Fruit fly (Drosophila melanogaster) whole organism, embryonic: ENCODE data around the gene CG5863.

Experiments
- ATbp ChIP-seq: fragments of 200-800 bp; sonication (Bioruptor generic); optimal IDR thresholded peaks from 2 replicates; lab custom pipeline; 2017; ENCODE audit warnings: missing biosample characterization, mild to moderate bottlenecking, missing genetic modification characterization, missing genetic modification reagents
- Bgb ChIP-seq: fragments of 200-800 bp; sonication (Bioruptor generic); IDR thresholded peaks from 2 replicates; pipeline ENCODE4 v1.3.6; 2022; ENCODE audit warnings: missing biosample characterization, missing genetic modification characterization; ENCODE audit not compliant: partially characterized antibody
- Bteb2 ChIP-seq: fragments of 200-800 bp; sonication (Bioruptor generic); optimal IDR thresholded peaks from 2 replicates; lab custom pipeline; 2016; ENCODE audit warnings: missing biosample characterization, missing genetic modification characterization
- CG10366 ChIP-seq: fragments of 200-800 bp; sonication (Bioruptor generic); IDR thresholded peaks from 2 replicates; pipeline ENCODE4 v1.3.6; 2022; ENCODE audit warnings: missing biosample characterization, missing genetic modification characterization
- CG10431 ChIP-seq: fragments of 200-800 bp; sonication (Bioruptor generic); optimal IDR thresholded peaks from 3 replicates; lab custom pipeline; 2018; ENCODE audit warnings: missing biosample characterization, mild to moderate bottlenecking, missing genetic modification characterization
- CG10543 ChIP-seq: fragments of 200-800 bp; sonication (Bioruptor generic); optimal IDR thresholded peaks from 3 replicates; lab custom pipeline; 2017; ENCODE audit warnings: missing biosample characterization, mild to moderate bottlenecking, missing genetic modification characterization, moderate library complexity
- CG10959 ChIP-seq: fragments of 200-800 bp; sonication (Bioruptor generic); IDR thresholded peaks from 2 replicates; pipeline ENCODE4 v1.3.6; 2022; ENCODE audit warnings: missing biosample characterization, missing genetic modification characterization
- CG11560 ChIP-seq: fragments of 200-800 bp; sonication (Bioruptor generic); IDR thresholded peaks from 3 replicates; pipeline ENCODE4 v1.3.6; 2022; ENCODE audit warnings: missing biosample characterization, missing genetic modification characterization
- CG11696 ChIP-seq: fragments of 200-800 bp; sonication (Bioruptor generic); IDR thresholded peaks from 2 replicates; pipeline ENCODE4 v1.3.6; 2022; ENCODE audit warnings: missing biosample characterization, missing genetic modification characterization
- CG12236 ChIP-seq: fragments of 200-800 bp; sonication (Bioruptor generic); optimal IDR thresholded peaks from 2 replicates; lab custom pipeline; 2016; ENCODE audit warnings: missing biosample characterization, missing genetic modification characterization
- CG13624 ChIP-seq: fragments of 200-800 bp; sonication (Bioruptor generic); optimal IDR thresholded peaks from 2 replicates; lab custom pipeline; 2016; ENCODE audit warnings: missing biosample characterization, missing genetic modification characterization
- CG14014 ChIP-seq: fragments of 200-800 bp; sonication (Bioruptor generic); IDR thresholded peaks from 2 replicates; pipeline ENCODE4 v1.3.6; 2022; ENCODE audit warnings: missing biosample characterization, missing genetic modification characterization
- CG14441 ChIP-seq: fragments of 200-800 bp; sonication (Bioruptor generic); IDR thresholded peaks from 2 replicates; pipeline ENCODE4 v1.3.6; 2022; ENCODE audit warnings: missing biosample characterization, missing genetic modification characterization
- CG15601 ChIP-seq: fragments of 200-800 bp; sonication (Bioruptor generic); optimal IDR thresholded peaks from 3 replicates; lab custom pipeline; 2019; ENCODE audit warnings: missing biosample characterization, mild to moderate bottlenecking, missing genetic modification characterization, moderate library complexity
- CG17568 ChIP-seq: fragments of 200-800 bp; sonication (Bioruptor generic); optimal IDR thresholded peaks from 2 replicates; lab custom pipeline; 2018; ENCODE audit warnings: missing biosample characterization, mild to moderate bottlenecking, missing genetic modification characterization, moderate library complexity
- CG18262 ChIP-seq: fragments of 200-800 bp; optimal IDR thresholded peaks from 3 replicates; lab custom pipeline; 2019; ENCODE audit warnings: missing biosample characterization, mild to moderate bottlenecking, missing genetic modification characterization, moderate library complexity
- CG18476 ChIP-seq: fragments of 200-800 bp; sonication (Bioruptor generic); optimal IDR thresholded peaks from 2 replicates; lab custom pipeline; 2016; ENCODE audit warnings: missing biosample characterization, mild to moderate bottlenecking, missing genetic modification characterization
- CG2116 ChIP-seq: fragments of 200-800 bp; sonication (Bioruptor generic); optimal IDR thresholded peaks from 3 replicates; lab custom pipeline; 2018; ENCODE audit warnings: missing biosample characterization, mild to moderate bottlenecking, missing genetic modification characterization
- CG2712 ChIP-seq: fragments of 200-800 bp; optimal IDR thresholded peaks from 3 replicates; lab custom pipeline; 2019; ENCODE audit warnings: missing biosample characterization, mild to moderate bottlenecking, missing genetic modification characterization, moderate library complexity
- CG3407 ChIP-seq: fragments of 200-800 bp; sonication (Bioruptor generic); optimal IDR thresholded peaks from 2 replicates; lab custom pipeline; 2018; ENCODE audit warnings: missing biosample characterization, mild to moderate bottlenecking, missing genetic modification characterization
- CG4617 ChIP-seq: fragments of 200-800 bp; sonication (Bioruptor generic); optimal IDR thresholded peaks from 3 replicates; lab custom pipeline; 2016; ENCODE audit warnings: missing biosample characterization, missing genetic modification characterization, borderline replicate concordance
- CG4730 ChIP-seq: fragments of 200-800 bp; sonication (Bioruptor generic); IDR thresholded peaks from 2 replicates; pipeline ENCODE4 v1.3.6; 2022; ENCODE audit warnings: missing biosample characterization, missing genetic modification characterization
- CG8924 ChIP-seq: fragments of 200-800 bp; optimal IDR thresholded peaks from 3 replicates; lab custom pipeline; 2019; ENCODE audit warnings: missing biosample characterization, mild to moderate bottlenecking, missing genetic modification characterization, moderate library complexity
- CG9876 ChIP-seq: fragments of 200-800 bp; sonication (Bioruptor generic); optimal IDR thresholded peaks from 2 replicates; lab custom pipeline; 2016; ENCODE audit warnings: missing biosample characterization, missing genetic modification characterization
- D ChIP-seq, 2 experiments: fragments of 200-800 bp in 1 of 2; fragments of >200 bp in 1 of 2; sonication (Bioruptor generic) in 1 of 2; optimal IDR thresholded peaks; 2 replicates in 1 of 2; 3 replicates in 1 of 2; lab custom pipeline; 2017; ENCODE audit warnings: mild to moderate bottlenecking in 1 of 2, missing biosample characterization in 1 of 2, missing genetic modification characterization in 1 of 2, missing genetic modification reagents in 1 of 2
- Drgx ChIP-seq: fragments of 200-800 bp; sonication (Bioruptor generic); IDR thresholded peaks from 2 replicates; pipeline ENCODE4 v1.3.6; 2022; ENCODE audit warnings: missing biosample characterization, missing genetic modification characterization
- Fer1 ChIP-seq: fragments of 200-800 bp; sonication (Bioruptor generic); optimal IDR thresholded peaks from 2 replicates; lab custom pipeline; 2017; ENCODE audit warnings: missing biosample characterization, mild to moderate bottlenecking, missing genetic modification characterization
- Gug ChIP-seq: fragments of 200-800 bp; sonication (Bioruptor generic); IDR thresholded peaks from 4 replicates; pipeline ENCODE4 v1.3.6; 2022; ENCODE audit warnings: missing biosample characterization, missing genetic modification characterization
- PHDP ChIP-seq: fragments of 200-800 bp; sonication (Bioruptor generic); optimal IDR thresholded peaks from 3 replicates; lab custom pipeline; 2018; ENCODE audit warnings: missing biosample characterization, mild to moderate bottlenecking, missing genetic modification characterization, moderate library complexity
- Scr ChIP-seq: fragments of 200-800 bp; sonication (Bioruptor generic); IDR thresholded peaks from 2 replicates; pipeline ENCODE4 v1.3.6; 2022; ENCODE audit warnings: missing biosample characterization, missing genetic modification characterization; ENCODE audit not compliant: partially characterized antibody
- Sry-β ChIP-seq: fragments of 200-800 bp; sonication (Bioruptor generic); optimal IDR thresholded peaks from 2 replicates; lab custom pipeline; 2018; ENCODE audit warnings: missing biosample characterization, mild to moderate bottlenecking, missing genetic modification characterization, moderate library complexity
- ash1 ChIP-seq: fragments of 200-800 bp; sonication (Bioruptor generic); optimal IDR thresholded peaks from 2 replicates; lab custom pipeline; 2018; ENCODE audit warnings: missing biosample characterization, mild to moderate bottlenecking, missing genetic modification characterization
- cad ChIP-seq: fragments of >200 bp; optimal IDR thresholded peaks from 2 replicates; lab custom pipeline; 2017; ENCODE audit warnings: missing biosample characterization, missing genetic modification characterization
- caup ChIP-seq: fragments of 200-800 bp; sonication (Bioruptor generic); optimal IDR thresholded peaks from 3 replicates; lab custom pipeline; 2017; ENCODE audit warnings: missing biosample characterization, mild to moderate bottlenecking, missing genetic modification characterization, moderate library complexity; ENCODE audit not compliant: severe bottlenecking
- crp ChIP-seq, 2 experiments: fragments of 200-800 bp; sonication (Bioruptor generic); optimal IDR thresholded peaks; 2 replicates in 1 of 2; 3 replicates in 1 of 2; lab custom pipeline; 2017; ENCODE audit warnings: missing biosample characterization in 2 of 2, missing genetic modification characterization in 2 of 2, mild to moderate bottlenecking in 1 of 2, moderate library complexity in 1 of 2
- esg ChIP-seq: fragments of 200-800 bp; sonication (Bioruptor generic); conservative IDR thresholded peaks from 2 replicates; pipeline ENCODE4 v1.3.6; 2022; ENCODE audit warnings: missing biosample characterization, missing genetic modification characterization
- ftz-f1 ChIP-seq: fragments of 200-800 bp; sonication (Bioruptor generic); optimal IDR thresholded peaks from 2 replicates; lab custom pipeline; 2016; ENCODE audit warnings: missing biosample characterization, missing genetic modification characterization
- fu2 ChIP-seq: fragments of 200-800 bp; sonication (Bioruptor generic); optimal IDR thresholded peaks from 2 replicates; lab custom pipeline; 2016; ENCODE audit warnings: missing biosample characterization, missing genetic modification characterization
- gem ChIP-seq: fragments of 200-800 bp; sonication (Bioruptor generic); optimal IDR thresholded peaks from 2 replicates; lab custom pipeline; 2019; ENCODE audit warnings: missing biosample characterization, mild to moderate bottlenecking, missing genetic modification characterization, moderate library complexity
- gsb-n ChIP-seq: fragments of 200-800 bp; sonication (Bioruptor generic); optimal IDR thresholded peaks from 3 replicates; lab custom pipeline; 2018; ENCODE audit warnings: missing biosample characterization, mild to moderate bottlenecking, missing genetic modification characterization
- her ChIP-seq: fragments of 200-800 bp; sonication (Bioruptor generic); optimal IDR thresholded peaks from 2 replicates; lab custom pipeline; 2016; ENCODE audit warnings: missing biosample characterization, missing genetic modification characterization
- maf-S ChIP-seq: fragments of 200-800 bp; sonication (Bioruptor generic); optimal IDR thresholded peaks from 2 replicates; lab custom pipeline; 2016; ENCODE audit warnings: missing biosample characterization, missing genetic modification characterization
- mld ChIP-seq: fragments of 200-800 bp; sonication (Bioruptor generic); IDR thresholded peaks from 3 replicates; pipeline ENCODE4 v1.3.6; 2022; ENCODE audit warnings: missing biosample characterization, missing genetic modification characterization; ENCODE audit not compliant: partially characterized antibody
- sima ChIP-seq: fragments of 200-800 bp; sonication (Bioruptor generic); optimal IDR thresholded peaks from 2 replicates; lab custom pipeline; 2016; ENCODE audit warnings: missing biosample characterization, missing genetic modification characterization
- so ChIP-seq: fragments of 200-800 bp; sonication (Bioruptor generic); IDR thresholded peaks from 3 replicates; pipeline ENCODE4 v1.3.6; 2022; ENCODE audit warnings: missing biosample characterization, missing genetic modification characterization
- ssp ChIP-seq: fragments of 200-800 bp; sonication (Bioruptor generic); IDR thresholded peaks from 2 replicates; pipeline ENCODE4 v1.3.6; 2022; ENCODE audit warnings: missing biosample characterization, missing genetic modification characterization
- sug ChIP-seq: fragments of 200-800 bp; optimal IDR thresholded peaks from 2 replicates; lab custom pipeline; 2019; ENCODE audit warnings: missing biosample characterization, mild to moderate bottlenecking, missing genetic modification characterization, moderate library complexity
- toy ChIP-seq: fragments of 200-800 bp; sonication (Bioruptor generic); IDR thresholded peaks from 2 replicates; pipeline ENCODE4 v1.3.6; 2022; ENCODE audit warnings: missing biosample characterization, missing genetic modification characterization
- zen ChIP-seq: fragments of 200-800 bp; sonication (Bioruptor generic); optimal IDR thresholded peaks from 3 replicates; lab custom pipeline; 2018; ENCODE audit warnings: missing biosample characterization, mild to moderate bottlenecking, missing genetic modification characterization, moderate library complexity

CG5863 gene

DNA sequence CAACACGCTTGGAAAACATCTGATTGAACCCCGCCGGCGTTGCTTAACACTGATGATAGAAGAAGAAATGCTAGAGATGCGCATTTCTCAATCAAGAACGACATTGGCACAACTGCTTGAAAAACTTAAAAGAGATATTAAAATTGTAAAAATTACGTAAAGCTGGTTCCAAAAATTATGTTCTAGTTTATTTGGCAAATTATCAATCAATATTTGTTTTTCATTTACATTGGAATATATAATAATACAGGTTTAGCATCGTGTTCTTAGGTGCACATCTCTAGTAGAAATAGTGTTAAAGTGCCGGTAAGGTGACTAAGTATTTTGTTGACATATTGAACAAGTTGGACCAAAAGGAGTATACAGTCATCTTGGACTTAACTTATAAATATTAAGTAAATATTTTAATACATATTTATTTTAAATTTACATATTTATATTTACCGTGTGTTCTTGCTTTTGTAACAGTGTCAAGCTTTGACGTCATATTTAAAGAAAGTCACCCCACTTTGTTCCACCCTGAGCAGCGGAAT lies 19.5 kb upstream of the CG5863 start, which contains the start of the genes Brf and sds22 (continued):
- TF ChIP-seq mld (GFP tag; lab: Robert Waterston, UW) (peak; percentile 43; the same call in 1 of the 3 replicates), CG9876 (GFP tag; lab: Kevin White, UChicago) (peak; percentile 87), sug (peak; percentile 97), CG18262 (peak; percentile 94), so (GFP tag; lab: Robert Waterston, UW) (peak; percentile 87), CG10959 (peak; percentile 90), Sry-β (peak; percentile 76), Bteb2 (GFP tag; lab: Kevin White, UChicago) (peak; percentile 94), CG8924 (tag; lab: Kevin White, UChicago) (peak; percentile 96), CG4617 (GFP tag; lab: Kevin White, UChicago) (peak; percentile 95), crp (GFP tag; optimal IDR thresholded peaks at IDR 0.05; lab: Kevin White, UChicago) (peak; percentile 83 to 93), CG2712 (tag; lab: Kevin White, UChicago) (peak; percentile 96), CG14014 (GFP tag; lab: Robert Waterston, UW) (peak; percentile 93), CG11560 (peak; percentile 87), Gug (GFP tag; lab: Robert Waterston, UW) (peak; percentile 92), PHDP (tag; lab: Kevin White, UChicago) (peak; percentile 95), esg (GFP tag; lab: Robert Waterston, UW) (peak; percentile 91), maf-S (GFP tag; lab: Kevin White, UChicago) (peak; percentile 96), ssp (peak; percentile 89), gem (tag; lab: Kevin White, UChicago) (peak; percentile 98), CG14441 (peak; percentile 91), CG15601 (tag; lab: Kevin White, UChicago) (peak; percentile 98), D (optimal IDR thresholded peaks at IDR 0.05; lab: Kevin White, UChicago) (no peak), D (GFP tag; optimal IDR thresholded peaks at IDR 0.05; lab: Kevin White, UChicago) (peak; percentile 90), CG17568 (GFP tag; lab: Kevin White, UChicago) (peak; percentile 86), ATbp (GFP tag; lab: Kevin White, UChicago) (peak; percentile 69), zen (tag; lab: Kevin White, UChicago) (peak; percentile 96), Scr (GFP tag; lab: Robert Waterston, UW) (peak; percentile 86), gsb-n (peak; percentile 93), her (GFP tag; lab: Kevin White, UChicago) (peak; percentile 88), CG4730 (GFP tag; lab: Robert Waterston, UW) (peak; percentile 90), CG12236 (GFP tag; lab: Kevin White, UChicago) (peak; percentile 88), Fer1 (GFP tag; lab: Kevin White, UChicago) (peak; percentile 93), cad (no peak), CG10543 (GFP tag; lab: Kevin White, UChicago) (peak; percentile 97), CG10431 (GFP tag; lab: Kevin White, UChicago) (peak; percentile 76), fu2 (peak; percentile 96), caup (GFP tag; lab: Kevin White, UChicago) (peak; percentile 94), ash1 (GFP tag; lab: Kevin White, UChicago) (peak; percentile 15), CG18476 (peak; percentile 94), Bgb (GFP tag; lab: Robert Waterston, UW) (peak; percentile 74), toy (GFP tag; lab: Robert Waterston, UW) (peak; percentile 84; the same call in 1 of the 2 replicates), CG10366 (GFP tag; lab: Robert Waterston, UW) (peak; percentile 91), Drgx (GFP tag; lab: Robert Waterston, UW) (peak; percentile 83), CG11696 (peak; percentile 71; the same call in 1 of the 2 replicates), ftz-f1 (GFP tag; lab: Kevin White, UChicago) (peak; percentile 72), CG2116 (peak; percentile 89), CG13624 (GFP tag; lab: Kevin White, UChicago) (peak; percentile 96), CG3407 (GFP tag; lab: Kevin White, UChicago) (peak; percentile 85), sima (GFP tag; lab: Kevin White, UChicago) (peak; percentile 62)
